Worm (Caenorhabditis elegans) whole organism, L2 larva: Measurements from ENCODE around the gene epic-2.

ENCODE experiments used
- C34F6.9 ChIP-seq: fragments of 150-350 bp; optimal IDR thresholded peaks from 2 replicates; lab custom pipeline; 2014; ENCODE audit warnings: missing biosample characterization, missing genetic modification characterization
- F13H6.1 ChIP-seq: sonication (generic microtip); optimal IDR thresholded peaks from 2 replicates; lab custom pipeline; 2016; ENCODE audit warnings: missing genetic modification characterization, missing compliant biosample characterization
- R02D3.7 ChIP-seq: fragments of 150-350 bp; optimal IDR thresholded peaks from 2 replicates; lab custom pipeline; 2014; ENCODE audit warnings: missing biosample characterization, missing genetic modification characterization
- Y55F3AM.14 ChIP-seq: fragments of 200-800 bp; sonication (Bioruptor generic); optimal IDR thresholded peaks from 2 replicates; lab custom pipeline; 2018; ENCODE audit warnings: mild to moderate bottlenecking, missing genetic modification characterization, missing compliant biosample characterization
- ZK546.5 ChIP-seq: sonication (generic microtip); optimal IDR thresholded peaks from 2 replicates; lab custom pipeline; 2017; ENCODE audit warnings: missing biosample characterization, missing genetic modification characterization
- alr-1 ChIP-seq: fragments of 150-350 bp; optimal IDR thresholded peaks from 2 replicates; lab custom pipeline; 2014; ENCODE audit warnings: missing biosample characterization, missing genetic modification characterization
- aly-2 ChIP-seq: fragments of 150-350 bp; optimal IDR thresholded peaks from 2 replicates; lab custom pipeline; 2014; ENCODE audit warnings: missing biosample characterization, missing genetic modification characterization
- ama-1 ChIP-seq: fragments of 150-350 bp; optimal IDR thresholded peaks from 2 replicates; lab custom pipeline; 2018; ENCODE audit warnings: inconsistent platforms
- blmp-1 ChIP-seq: sonication (generic microtip); optimal IDR thresholded peaks from 2 replicates; lab custom pipeline; 2017; ENCODE audit warnings: missing genetic modification characterization, mild to moderate bottlenecking, missing compliant biosample characterization, antibody characterized with exemption, moderate library complexity; ENCODE audit not compliant: insufficient read depth
- ceh-16 ChIP-seq: fragments of 150-350 bp; optimal IDR thresholded peaks from 2 replicates; lab custom pipeline; 2014; ENCODE audit warnings: missing biosample characterization, missing genetic modification characterization
- ceh-82 ChIP-seq: fragments of 150-350 bp; optimal IDR thresholded peaks from 2 replicates; lab custom pipeline; 2014; ENCODE audit warnings: missing biosample characterization, missing genetic modification characterization
- crh-2 ChIP-seq: sonication (generic microtip); optimal IDR thresholded peaks from 2 replicates; lab custom pipeline; 2017; ENCODE audit warnings: missing biosample characterization, missing genetic modification characterization
- dmd-4 ChIP-seq: sonication (generic microtip); optimal IDR thresholded peaks from 2 replicates; lab custom pipeline; 2017; ENCODE audit warnings: missing biosample characterization, missing genetic modification characterization
- egl-27 ChIP-seq: sonication (generic microtip); optimal IDR thresholded peaks from 3 replicates; lab custom pipeline; 2017; ENCODE audit warnings: missing biosample characterization, missing genetic modification reagents, missing genetic modification characterization
- elt-1 ChIP-seq: fragments of 150-350 bp; optimal IDR thresholded peaks from 2 replicates; lab custom pipeline; 2014; ENCODE audit warnings: missing biosample characterization, missing genetic modification characterization
- elt-3 ChIP-seq: sonication (generic microtip); optimal IDR thresholded peaks from 2 replicates; lab custom pipeline; 2017; ENCODE audit warnings: missing biosample characterization, missing genetic modification characterization
- fos-1 ChIP-seq: fragments of 150-350 bp; optimal IDR thresholded peaks from 2 replicates; lab custom pipeline; 2014; ENCODE audit warnings: missing biosample characterization, missing genetic modification characterization
- gmeb-1 ChIP-seq: fragments of 150-350 bp; optimal IDR thresholded peaks from 2 replicates; lab custom pipeline; 2014; ENCODE audit warnings: missing biosample characterization, missing genetic modification characterization
- lin-11 ChIP-seq: fragments of 150-350 bp; sonication (generic microtip); optimal IDR thresholded peaks from 2 replicates; lab custom pipeline; 2014; ENCODE audit warnings: missing biosample characterization, missing genetic modification characterization, inconsistent platforms, mixed read lengths
- lin-13 ChIP-seq: fragments of 150-350 bp; optimal IDR thresholded peaks from 2 replicates; lab custom pipeline; 2014; ENCODE audit warnings: missing biosample characterization, missing genetic modification reagents, missing genetic modification characterization
- lin-39 ChIP-seq: fragments of 150-350 bp; optimal IDR thresholded peaks from 2 replicates; lab custom pipeline; 2014; ENCODE audit warnings: missing biosample characterization, missing genetic modification reagents, missing genetic modification characterization
- lsy-2 ChIP-seq, 2 experiments: fragments of 150-350 bp in 1 of 2; sonication (generic microtip) in 1 of 2; optimal IDR thresholded peaks; 2 replicates each; lab custom pipeline; 2014 to 2017; ENCODE audit warnings: missing biosample characterization in 2 of 2, missing genetic modification characterization in 2 of 2
- mab-5 ChIP-seq: fragments of 150-350 bp; optimal IDR thresholded peaks from 2 replicates; lab custom pipeline; 2014; ENCODE audit warnings: missing biosample characterization, missing genetic modification characterization
- mbf-1 ChIP-seq: sonication (generic microtip); optimal IDR thresholded peaks from 2 replicates; lab custom pipeline; 2017; ENCODE audit warnings: missing biosample characterization, missing genetic modification characterization
- mdl-1 ChIP-seq, 2 experiments: fragments of 150-350 bp in 1 of 2; sonication (generic microtip) in 1 of 2; optimal IDR thresholded peaks; 2 replicates each; lab custom pipeline; 2017; ENCODE audit warnings: missing biosample characterization in 2 of 2, missing genetic modification characterization in 2 of 2
- nhr-10 ChIP-seq: sonication (generic microtip); optimal IDR thresholded peaks from 2 replicates; lab custom pipeline; 2017; ENCODE audit warnings: missing biosample characterization, missing genetic modification characterization
- nhr-11 ChIP-seq: fragments of 150-350 bp; optimal IDR thresholded peaks from 2 replicates; lab custom pipeline; 2014; ENCODE audit warnings: missing biosample characterization, missing genetic modification characterization
- nhr-12 ChIP-seq: fragments of 150-350 bp; optimal IDR thresholded peaks from 2 replicates; lab custom pipeline; 2014; ENCODE audit warnings: missing biosample characterization, missing genetic modification characterization
- nhr-129 ChIP-seq: fragments of 150-350 bp; optimal IDR thresholded peaks from 2 replicates; lab custom pipeline; 2014; ENCODE audit warnings: missing biosample characterization, missing genetic modification characterization
- nhr-21 ChIP-seq: fragments of 150-350 bp; optimal IDR thresholded peaks from 2 replicates; lab custom pipeline; 2014; ENCODE audit warnings: missing biosample characterization, missing genetic modification characterization
- nhr-23 ChIP-seq: fragments of 150-350 bp; optimal IDR thresholded peaks from 2 replicates; lab custom pipeline; 2014; ENCODE audit warnings: missing biosample characterization, missing genetic modification reagents, missing genetic modification characterization
- nhr-237 ChIP-seq: fragments of 150-350 bp; optimal IDR thresholded peaks from 2 replicates; lab custom pipeline; 2014; ENCODE audit warnings: missing biosample characterization, missing genetic modification characterization
- nhr-25 ChIP-seq: fragments of 150-350 bp; sonication (generic microtip); optimal IDR thresholded peaks from 3 replicates; lab custom pipeline; 2014; ENCODE audit warnings: missing biosample characterization, missing genetic modification characterization
- nhr-6 ChIP-seq: fragments of 150-350 bp; optimal IDR thresholded peaks from 2 replicates; lab custom pipeline; 2014; ENCODE audit warnings: missing biosample characterization, missing genetic modification characterization
- nhr-77 ChIP-seq: fragments of 150-350 bp; optimal IDR thresholded peaks from 2 replicates; lab custom pipeline; 2014; ENCODE audit warnings: missing biosample characterization, missing genetic modification characterization
- peb-1 ChIP-seq: fragments of 150-350 bp; optimal IDR thresholded peaks from 2 replicates; lab custom pipeline; 2014; ENCODE audit warnings: missing biosample characterization, missing genetic modification characterization
- sem-4 ChIP-seq: fragments of 150-350 bp; optimal IDR thresholded peaks from 2 replicates; lab custom pipeline; 2014; ENCODE audit warnings: missing biosample characterization, missing genetic modification reagents, missing genetic modification characterization
- skn-1 ChIP-seq: sonication (generic microtip); optimal IDR thresholded peaks from 2 replicates; lab custom pipeline; 2017; ENCODE audit warnings: missing biosample characterization, missing genetic modification characterization
- sma-3 ChIP-seq: sonication (generic microtip); optimal IDR thresholded peaks from 2 replicates; lab custom pipeline; 2016; ENCODE audit warnings: missing genetic modification reagents, missing genetic modification characterization, missing compliant biosample characterization
- sma-9 ChIP-seq, 2 experiments: fragments of 150-350 bp in 1 of 2; sonication (generic microtip) in 1 of 2; optimal IDR thresholded peaks; 2 replicates each; lab custom pipeline; 2014 to 2016; ENCODE audit warnings: missing genetic modification characterization in 2 of 2, mild to moderate bottlenecking in 1 of 2, missing biosample characterization in 1 of 2, missing compliant biosample characterization in 1 of 2, missing genetic modification reagents in 1 of 2, moderate library complexity in 1 of 2
- snpc-4 ChIP-seq: fragments of 150-350 bp; optimal IDR thresholded peaks from 2 replicates; lab custom pipeline; 2014; ENCODE audit warnings: missing biosample characterization, missing genetic modification characterization
- unc-39 ChIP-seq: fragments of 150-350 bp; optimal IDR thresholded peaks from 2 replicates; lab custom pipeline; 2014; ENCODE audit warnings: missing biosample characterization, missing genetic modification characterization
- unc-55 ChIP-seq: fragments of 150-350 bp; sonication (generic microtip); optimal IDR thresholded peaks from 3 replicates; lab custom pipeline; 2014; ENCODE audit warnings: missing biosample characterization, missing genetic modification reagents, missing genetic modification characterization
- unc-62 ChIP-seq: fragments of 150-350 bp; optimal IDR thresholded peaks from 2 replicates; lab custom pipeline; 2014; ENCODE audit warnings: missing biosample characterization, missing genetic modification reagents, missing genetic modification characterization
- zag-1 ChIP-seq: fragments of 150-350 bp; optimal IDR thresholded peaks from 2 replicates; lab custom pipeline; 2014; ENCODE audit warnings: missing biosample characterization, missing genetic modification characterization
- ztf-1 ChIP-seq: fragments of 200-800 bp; sonication (Bioruptor generic); conservative IDR thresholded peaks from 2 replicates; pipeline ENCODE4 v1.3.6; 2022; ENCODE audit warnings: missing genetic modification characterization, missing compliant biosample characterization
- ztf-11 ChIP-seq: sonication (generic microtip); optimal IDR thresholded peaks from 2 replicates; lab custom pipeline; 2017; ENCODE audit warnings: missing biosample characterization, missing genetic modification characterization
- ztf-4 ChIP-seq: fragments of 150-350 bp; optimal IDR thresholded peaks from 2 replicates; lab custom pipeline; 2014; ENCODE audit warnings: missing biosample characterization, missing genetic modification characterization

Gene epic-2

DNA sequence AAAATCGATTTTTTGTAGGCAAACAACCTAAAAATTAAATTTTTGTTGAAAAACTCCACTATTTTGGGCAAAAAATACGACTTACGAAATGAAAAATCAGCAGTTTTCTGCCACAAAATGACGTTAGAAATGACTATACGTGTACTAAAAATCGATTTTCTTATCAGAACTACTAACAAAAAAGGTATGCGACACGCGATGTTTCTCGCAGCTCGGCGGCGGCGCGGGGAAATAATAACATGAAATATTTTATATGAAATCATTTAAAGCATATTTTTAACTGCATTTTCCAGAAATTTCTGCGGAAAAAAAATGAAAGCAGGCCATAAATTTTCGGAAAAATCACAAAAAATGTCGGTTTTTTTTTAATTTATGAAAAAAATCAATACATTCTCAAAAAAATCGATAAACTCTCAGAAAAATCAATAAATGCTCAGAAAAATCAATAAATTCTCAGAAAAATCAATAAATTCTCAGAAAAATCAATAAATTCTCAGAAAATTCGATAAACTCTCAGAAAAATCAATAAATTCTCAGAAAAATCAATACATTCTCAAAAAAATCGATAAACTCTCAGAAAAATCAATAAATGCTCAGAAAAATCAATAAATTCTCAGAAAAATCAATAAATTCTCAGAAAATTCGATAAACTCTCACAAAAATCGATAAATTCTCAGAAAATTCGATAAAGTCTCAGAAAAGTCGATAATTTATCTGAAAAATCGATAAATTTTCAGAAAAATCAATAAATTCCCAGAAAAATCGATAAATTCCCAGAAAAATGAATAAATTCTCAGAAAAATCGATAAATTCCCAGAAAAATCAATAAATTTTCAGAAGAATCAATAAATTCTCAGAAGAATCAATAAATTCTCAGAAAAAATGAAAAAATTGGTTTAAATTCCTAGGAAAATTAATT lies 19.8 kb downstream of the epic-2 start, which contains the start of gene ptpn-22:
Gene ptpn-22 (minus strand): TSS at position 158 of the 919 bp plus-strand sequence.
- no peak for TF ChIP-seq lin-11
- TF ChIP-seq ama-1 (lab: Kevin White, UChicago) = no peak
- no peak for TF ChIP-seq elt-3
- TF ChIP-seq sma-9 (GFP tag; optimal IDR thresholded peaks at IDR 0.05; lab: Kevin White, UChicago) = no peak
- no peak for TF ChIP-seq sma-9 (tag; optimal IDR thresholded peaks at IDR 0.05; lab: Kevin White, UChicago)
- no peak for TF ChIP-seq C34F6.9 (tag; lab: Kevin White, UChicago)
- no peak for TF ChIP-seq ZK546.5 (tag; lab: Kevin White, UChicago)
- TF ChIP-seq Y55F3AM.14 = no peak
- TF ChIP-seq mbf-1 (tag; lab: Kevin White, UChicago) = no peak
- no peak for TF ChIP-seq F13H6.1
- TF ChIP-seq egl-27 (tag; lab: Kevin White, UChicago) = no peak
- TF ChIP-seq nhr-77 = no peak
- no peak for TF ChIP-seq gmeb-1 (tag; lab: Kevin White, UChicago)

DNA sequence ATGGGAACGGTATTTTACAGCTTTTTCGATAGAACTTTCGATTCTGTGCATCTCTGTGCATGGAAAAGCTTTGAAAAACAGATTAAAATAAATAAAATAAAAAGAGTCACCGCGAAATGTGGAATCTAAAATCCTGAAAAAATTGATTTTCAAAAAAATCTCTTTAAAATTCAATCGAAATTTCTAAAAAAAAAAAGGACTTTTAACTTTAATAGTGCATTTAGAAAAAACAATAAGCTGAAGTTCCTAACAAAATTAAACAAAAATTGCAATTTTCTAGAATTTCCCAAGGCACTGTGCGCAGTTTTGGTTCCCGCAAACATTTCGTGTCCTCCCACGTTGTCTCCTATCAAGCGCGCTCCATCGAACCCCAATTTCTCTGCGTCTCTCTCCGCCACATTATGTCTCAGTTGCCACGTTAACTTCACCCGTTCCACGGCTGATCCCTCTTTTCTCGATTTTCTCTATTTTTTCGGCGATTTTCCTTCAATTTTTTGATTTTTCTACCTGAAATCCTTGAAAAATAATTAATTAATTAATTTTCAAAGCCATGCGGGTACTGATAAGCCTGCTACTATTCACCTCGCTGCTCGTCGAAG lies 25.0 kb downstream of the epic-2 start, which contains the start of the genes Y41D4A.6 and Y41D4A.4:
Gene Y41D4A.6 (minus strand): TSS at position 51 of the 599 bp plus-strand sequence.
Gene Y41D4A.4 (plus strand): TSS at position 549 of the 599 bp plus-strand sequence.
- TF ChIP-seq elt-3 = no peak
- no peak for TF ChIP-seq ztf-11
- TF ChIP-seq nhr-10 = no peak
- TF ChIP-seq R02D3.7 (tag; lab: Kevin White, UChicago) = no peak
- peak; percentile 74 for TF ChIP-seq sma-9 (GFP tag; optimal IDR thresholded peaks at IDR 0.05; lab: Kevin White, UChicago)
- TF ChIP-seq sma-9 (tag; optimal IDR thresholded peaks at IDR 0.05; lab: Kevin White, UChicago) = no peak
- no peak for TF ChIP-seq dmd-4
- no peak for TF ChIP-seq mbf-1 (tag; lab: Kevin White, UChicago)
- peak; percentile 66 for TF ChIP-seq ztf-4 (tag; lab: Kevin White, UChicago)
- TF ChIP-seq unc-55 = peak; percentile 90
- TF ChIP-seq nhr-25 (tag; lab: Kevin White, UChicago) = peak; percentile 72
- TF ChIP-seq nhr-129 = peak; percentile 79
- TF ChIP-seq mdl-1 (tag; optimal IDR thresholded peaks at IDR 0.05; lab: Kevin White, UChicago) = peak in 1 of 2 experiments; percentile 69
- TF ChIP-seq lin-13 (GFP tag; lab: Kevin White, UChicago) = peak; percentile 86
- TF ChIP-seq F13H6.1 = peak; percentile 82
- peak; percentile 31 for TF ChIP-seq nhr-6 (tag; lab: Kevin White, UChicago)
- TF ChIP-seq fos-1 = peak; percentile 77
- TF ChIP-seq peb-1 (tag; lab: Kevin White, UChicago) = no peak
- peak; percentile 85 for TF ChIP-seq C34F6.9 (tag; lab: Kevin White, UChicago)
- TF ChIP-seq ZK546.5 (tag; lab: Kevin White, UChicago) = no peak
- TF ChIP-seq unc-62 (GFP tag; lab: Kevin White, UChicago) = no peak
- TF ChIP-seq Y55F3AM.14 = peak; percentile 61
- peak; percentile 44 for TF ChIP-seq zag-1 (tag; lab: Kevin White, UChicago)
- TF ChIP-seq gmeb-1 (tag; lab: Kevin White, UChicago) = peak; percentile 78
- TF ChIP-seq egl-27 (tag; lab: Kevin White, UChicago) = no peak
- TF ChIP-seq nhr-11 (tag; lab: Kevin White, UChicago) = no peak
- no peak for TF ChIP-seq unc-39 (tag; lab: Kevin White, UChicago)
- TF ChIP-seq elt-1 (tag; lab: Kevin White, UChicago) = no peak
- TF ChIP-seq nhr-77 = no peak
- no peak for TF ChIP-seq skn-1 (tag; lab: Kevin White, UChicago)
- TF ChIP-seq lin-39 (tag; lab: Kevin White, UChicago) = no peak
- TF ChIP-seq nhr-12 (tag; lab: Kevin White, UChicago) = no peak
- no peak for TF ChIP-seq alr-1 (tag; lab: Kevin White, UChicago)
- no peak for TF ChIP-seq ama-1 (lab: Kevin White, UChicago)
- no peak for TF ChIP-seq blmp-1
- TF ChIP-seq mab-5 (tag; lab: Kevin White, UChicago) = peak; percentile 43
- TF ChIP-seq sma-3 = peak; percentile 90
- peak; percentile 52 to 87 for TF ChIP-seq lsy-2 (tag; optimal IDR thresholded peaks at IDR 0.05; lab: Kevin White, UChicago)
- peak; percentile 20 for TF ChIP-seq ceh-16 (tag; lab: Kevin White, UChicago)
- TF ChIP-seq nhr-21 (tag; lab: Kevin White, UChicago) = peak; percentile 59
- TF ChIP-seq ztf-1 (GFP tag; lab: Robert Waterston, UW) = no peak
- TF ChIP-seq ceh-82 (tag; lab: Kevin White, UChicago) = peak; percentile 8
- TF ChIP-seq sem-4 = peak; percentile 56
- no peak for TF ChIP-seq nhr-23 (tag; lab: Kevin White, UChicago)
- TF ChIP-seq snpc-4 = peak; percentile 42
- TF ChIP-seq aly-2 (tag; lab: Kevin White, UChicago) = no peak
- peak; percentile 38 for TF ChIP-seq lin-11
- TF ChIP-seq nhr-237 (tag; lab: Kevin White, UChicago) = no peak
- TF ChIP-seq crh-2 = peak; percentile 100
